Fruit fly (Drosophila melanogaster): Measurements from ENCODE around the gene Elal.

The Elal gene

dm6 chr3R:24850420-24850819, 14.7 kb upstream of the Elal start, which contains the start of gene CG7006:
Gene CG7006, plus strand, starts transcription at chr3R:24850627.
- no peak for TF ChIP-seq Dll (optimal IDR thresholded peaks at IDR 0.05)
- no peak for TF ChIP-seq CG8478 (optimal IDR thresholded peaks at IDR 0.05)
- no peak for TF ChIP-seq psq (optimal IDR thresholded peaks at IDR 0.05)
- no peak for TF ChIP-seq usp (GFP tag; optimal IDR thresholded peaks at IDR 0.05)
- TF ChIP-seq EcR (GFP tag; optimal IDR thresholded peaks at IDR 0.05), result no peak
- TF ChIP-seq pan (optimal IDR thresholded peaks at IDR 0.05), result no peak

dm6 chr3R:24851429-24851828, 13.7 kb upstream of the Elal start, which contains the start of gene Nct:
Gene Nct, plus strand, starts transcription at chr3R:24851601.
- no peak for TF ChIP-seq pan (optimal IDR thresholded peaks at IDR 0.05)
- TF ChIP-seq Dll (optimal IDR thresholded peaks at IDR 0.05), result no peak
- TF ChIP-seq psq (optimal IDR thresholded peaks at IDR 0.05), result no peak
- TF ChIP-seq usp (GFP tag; optimal IDR thresholded peaks at IDR 0.05), result no peak
- TF ChIP-seq CG8478 (optimal IDR thresholded peaks at IDR 0.05), result no peak
- no peak for TF ChIP-seq EcR (GFP tag; optimal IDR thresholded peaks at IDR 0.05)

dm6 chr3R:24856143-24856542, 9.0 kb upstream of the Elal start, which contains the start of gene HDAC11:
Gene HDAC11, minus strand, starts transcription at chr3R:24856243.
- no peak for TF ChIP-seq usp (GFP tag; optimal IDR thresholded peaks at IDR 0.05)
- TF ChIP-seq Dll (optimal IDR thresholded peaks at IDR 0.05), result no peak
- TF ChIP-seq pan (optimal IDR thresholded peaks at IDR 0.05), result no peak
- TF ChIP-seq CG8478 (optimal IDR thresholded peaks at IDR 0.05), result no peak
- TF ChIP-seq EcR (GFP tag; optimal IDR thresholded peaks at IDR 0.05), result no peak
- TF ChIP-seq psq (optimal IDR thresholded peaks at IDR 0.05), result no peak

- no peak for TF ChIP-seq psq (optimal IDR thresholded peaks at IDR 0.05)
- TF ChIP-seq Dll (optimal IDR thresholded peaks at IDR 0.05), result no peak
- no peak for TF ChIP-seq CG8478 (optimal IDR thresholded peaks at IDR 0.05)
- TF ChIP-seq EcR (GFP tag; optimal IDR thresholded peaks at IDR 0.05), result no peak
- no peak for TF ChIP-seq pan (optimal IDR thresholded peaks at IDR 0.05)
- no peak for TF ChIP-seq usp (GFP tag; optimal IDR thresholded peaks at IDR 0.05)
Measured at dm6 chr3R:24857459-24857858, 7.7 kb upstream of the Elal start, which contains the start of gene CAH4. Gene CAH4, minus strand, starts transcription at chr3R:24857559.

- TF ChIP-seq Dll (optimal IDR thresholded peaks at IDR 0.05) (no peak), EcR (GFP tag; optimal IDR thresholded peaks at IDR 0.05) (no peak), usp (GFP tag; optimal IDR thresholded peaks at IDR 0.05) (no peak), psq (optimal IDR thresholded peaks at IDR 0.05) (no peak), CG8478 (optimal IDR thresholded peaks at IDR 0.05) (no peak), pan (optimal IDR thresholded peaks at IDR 0.05) (no peak)
Measured at dm6 chr3R:24859701-24860100, 5.4 kb upstream of the Elal start, which contains the start of gene ppk22. Gene ppk22, minus strand, starts transcription at chr3R:24859801.

- TF ChIP-seq CG8478 (optimal IDR thresholded peaks at IDR 0.05), result no peak
- TF ChIP-seq psq (optimal IDR thresholded peaks at IDR 0.05), result no peak
- TF ChIP-seq EcR (GFP tag; optimal IDR thresholded peaks at IDR 0.05), result no peak
- no peak for TF ChIP-seq usp (GFP tag; optimal IDR thresholded peaks at IDR 0.05)
- no peak for TF ChIP-seq pan (optimal IDR thresholded peaks at IDR 0.05)
- no peak for TF ChIP-seq Dll (optimal IDR thresholded peaks at IDR 0.05)
Measured at dm6 chr3R:24860316-24860826, 4.8 kb upstream of the Elal start, which contains the start of gene CG13639. Gene CG13639, minus strand, starts transcription at chr3R:24860366.

dm6 chr3R:24862065-24862464, 3.1 kb upstream of the Elal start, which contains the start of gene CG13640:
Gene CG13640, minus strand, starts transcription at chr3R:24862165.
- TF ChIP-seq psq (optimal IDR thresholded peaks at IDR 0.05) (no peak), EcR (GFP tag; optimal IDR thresholded peaks at IDR 0.05) (no peak), CG8478 (optimal IDR thresholded peaks at IDR 0.05) (no peak), usp (GFP tag; optimal IDR thresholded peaks at IDR 0.05) (no peak)

dm6 chr3R:24862574-24863089, 2.5 kb upstream of the Elal start, which contains the start of gene CG7016:
Gene CG7016, plus strand, starts transcription at chr3R:24862931.
- no peak for TF ChIP-seq pan (optimal IDR thresholded peaks at IDR 0.05)

dm6 chr3R:24863894-24864293, 1.3 kb upstream of the Elal start:
- TF ChIP-seq EcR (GFP tag; optimal IDR thresholded peaks at IDR 0.05), result no peak
- no peak for TF ChIP-seq psq (optimal IDR thresholded peaks at IDR 0.05)
- TF ChIP-seq CG8478 (optimal IDR thresholded peaks at IDR 0.05), result no peak
- no peak for TF ChIP-seq usp (GFP tag; optimal IDR thresholded peaks at IDR 0.05)
- no peak for TF ChIP-seq pan (optimal IDR thresholded peaks at IDR 0.05)
- TF ChIP-seq Dll (optimal IDR thresholded peaks at IDR 0.05), result no peak

dm6 chr3R:24866976-24867375, 1.8 kb downstream of the Elal start:
- TF ChIP-seq CG8478 (optimal IDR thresholded peaks at IDR 0.05) (no peak), usp (GFP tag; optimal IDR thresholded peaks at IDR 0.05) (no peak), EcR (GFP tag; optimal IDR thresholded peaks at IDR 0.05) (no peak), psq (optimal IDR thresholded peaks at IDR 0.05) (no peak), Dll (optimal IDR thresholded peaks at IDR 0.05) (no peak), pan (optimal IDR thresholded peaks at IDR 0.05) (no peak)

dm6 chr3R:24867956-24868355, 2.8 kb downstream of the Elal start:
- TF ChIP-seq EcR (GFP tag; optimal IDR thresholded peaks at IDR 0.05) (no peak), CG8478 (optimal IDR thresholded peaks at IDR 0.05) (no peak), pan (optimal IDR thresholded peaks at IDR 0.05) (no peak), Dll (optimal IDR thresholded peaks at IDR 0.05) (no peak), psq (optimal IDR thresholded peaks at IDR 0.05) (no peak), usp (GFP tag; optimal IDR thresholded peaks at IDR 0.05) (no peak)

dm6 chr3R:24870389-24871048, 5.4 kb downstream of the Elal start, which contains the start of gene CycB3:
Gene CycB3, minus strand, starts transcription at chr3R:24870816.
- no peak for TF ChIP-seq Dll (optimal IDR thresholded peaks at IDR 0.05)
- TF ChIP-seq CG8478 (optimal IDR thresholded peaks at IDR 0.05), result no peak
- no peak for TF ChIP-seq psq (optimal IDR thresholded peaks at IDR 0.05)
- no peak for TF ChIP-seq usp (GFP tag; optimal IDR thresholded peaks at IDR 0.05)
- no peak for TF ChIP-seq EcR (GFP tag; optimal IDR thresholded peaks at IDR 0.05)
- no peak for TF ChIP-seq pan (optimal IDR thresholded peaks at IDR 0.05)

Data from whole organism.